Worm (Caenorhabditis elegans): Measurements from ENCODE around the gene F23B12.7.

The F23B12.7 gene

ce11 chrV:14426013-14426412 lies 23.5 kb upstream of the F23B12.7 start (continued):
- TF ChIP-seq snpc-3.4 (tag; optimal IDR thresholded peaks at IDR 0.05), result no peak
- no peak for TF ChIP-seq T26A5.8 (tag; optimal IDR thresholded peaks at IDR 0.05)
- no peak for TF ChIP-seq attf-6 (GFP tag; IDR thresholded peaks at IDR 0.05)
- no peak for TF ChIP-seq gei-17 (GFP tag; optimal IDR thresholded peaks at IDR 0.05)

DNA sequence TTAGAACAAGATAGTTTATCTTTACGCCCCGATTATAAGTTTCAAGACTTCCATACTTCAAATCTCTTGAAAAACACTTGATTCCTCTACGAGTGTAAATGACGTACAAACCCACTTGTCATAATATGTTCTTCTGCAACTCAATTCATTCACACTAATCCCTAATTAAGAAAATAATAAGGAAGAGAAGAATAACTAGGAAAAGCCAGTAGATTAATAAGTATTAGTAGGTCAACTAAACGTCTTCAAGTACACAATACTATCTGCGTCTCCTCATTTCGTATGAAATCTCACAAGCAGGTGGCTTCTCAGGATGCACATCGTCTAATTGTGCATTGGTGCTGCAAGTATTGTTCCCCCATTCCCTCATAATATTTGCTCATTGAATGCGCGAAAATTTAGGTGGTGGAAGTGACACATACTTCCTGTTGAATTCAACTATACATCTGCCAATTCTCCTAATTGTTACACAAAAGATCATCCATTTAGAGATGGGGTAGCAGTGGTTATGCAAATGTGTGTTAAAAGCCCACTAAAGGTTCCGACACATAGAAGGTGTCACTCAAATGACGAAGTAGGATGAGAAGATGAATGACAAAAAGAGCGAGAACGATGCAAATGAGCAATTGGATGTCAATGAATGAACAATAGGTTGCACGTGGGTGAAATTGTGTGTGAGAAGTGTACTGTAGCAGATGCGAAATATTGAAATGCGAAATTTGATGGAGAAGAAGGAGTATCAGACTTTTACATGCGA lies 22.2 kb upstream of the F23B12.7 start:
- no peak for TF ChIP-seq unc-62 (GFP tag; optimal IDR thresholded peaks at IDR 0.05)
- TF ChIP-seq rpc-1 (optimal IDR thresholded peaks at IDR 0.05), result no peak
- no peak for TF ChIP-seq rpc-1 (tag; optimal IDR thresholded peaks at IDR 0.05)
- no peak for TF ChIP-seq ztf-26 (tag; optimal IDR thresholded peaks at IDR 0.05)
- TF ChIP-seq hlh-26 (GFP tag; conservative IDR thresholded peaks at IDR 0.05), result no peak
- no peak for TF ChIP-seq Y95B8A.8 (GFP tag; IDR thresholded peaks at IDR 0.05)
- no peak for TF ChIP-seq egl-18 (GFP tag; IDR thresholded peaks at IDR 0.05)
- no peak for TF ChIP-seq cebp-2 (GFP tag; IDR thresholded peaks at IDR 0.05)
- TF ChIP-seq chd-7 (tag; optimal IDR thresholded peaks at IDR 0.05), result no peak
- TF ChIP-seq lin-40 (tag; optimal IDR thresholded peaks at IDR 0.05), result no peak
- TF ChIP-seq athp-1 (tag; optimal IDR thresholded peaks at IDR 0.05), result no peak
- TF ChIP-seq hrde-1 (tag; optimal IDR thresholded peaks at IDR 0.05; ENCODE audit: borderline replicate concordance), result no peak
- TF ChIP-seq unc-130 (GFP tag; optimal IDR thresholded peaks at IDR 0.05), result no peak
- no peak for TF ChIP-seq B0336.3 (GFP tag; IDR thresholded peaks at IDR 0.05)
- no peak for TF ChIP-seq ztf-3 (GFP tag; optimal IDR thresholded peaks at IDR 0.05)

ce11 chrV:14428865-14429264 lies 20.6 kb upstream of the F23B12.7 start, which contains the start of gene F23B12.1:
Gene F23B12.1 (plus strand): TSS chrV:14429165.
- no peak for TF ChIP-seq mcd-1 (GFP tag; IDR thresholded peaks at IDR 0.05)
- TF ChIP-seq B0019.2 (GFP tag; conservative IDR thresholded peaks at IDR 0.05), result no peak
- no peak for TF ChIP-seq nfyb-1 (GFP tag; IDR thresholded peaks at IDR 0.05)
- no peak for TF ChIP-seq zfh-2 (GFP tag; conservative IDR thresholded peaks at IDR 0.05)

DNA sequence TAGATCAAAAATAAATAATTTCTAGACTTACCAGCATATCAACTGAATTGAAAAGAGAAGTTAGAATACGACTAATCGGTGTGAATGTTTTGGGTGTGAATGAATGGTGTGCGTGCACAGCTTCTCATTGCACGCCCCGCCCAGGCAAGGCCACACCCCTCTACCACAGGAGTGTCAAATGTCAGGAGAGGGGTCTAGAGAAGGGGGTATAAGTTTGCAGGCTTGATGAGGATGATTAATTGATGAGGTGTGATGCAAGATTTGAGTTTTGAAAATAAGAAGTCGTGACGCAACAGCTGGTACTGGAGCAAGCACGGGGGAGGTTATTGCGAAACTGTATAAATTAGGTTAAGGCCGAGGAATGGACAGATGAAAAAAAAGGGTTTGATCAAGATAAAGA lies 17.2 kb upstream of the F23B12.7 start, which contains the start of gene egl-1:
TSS of gene egl-1 (minus strand) at position 101 of the 400 bp plus-strand sequence.
- TF ChIP-seq ceh-91 (GFP tag; IDR thresholded peaks at IDR 0.05) (no peak), aptf-3 (GFP tag; IDR thresholded peaks at IDR 0.05) (0 out of 2 replicates have a peak, but pooled peaks have one; percentile 35), dpff-1 (tag; optimal IDR thresholded peaks at IDR 0.05) (no peak)

DNA sequence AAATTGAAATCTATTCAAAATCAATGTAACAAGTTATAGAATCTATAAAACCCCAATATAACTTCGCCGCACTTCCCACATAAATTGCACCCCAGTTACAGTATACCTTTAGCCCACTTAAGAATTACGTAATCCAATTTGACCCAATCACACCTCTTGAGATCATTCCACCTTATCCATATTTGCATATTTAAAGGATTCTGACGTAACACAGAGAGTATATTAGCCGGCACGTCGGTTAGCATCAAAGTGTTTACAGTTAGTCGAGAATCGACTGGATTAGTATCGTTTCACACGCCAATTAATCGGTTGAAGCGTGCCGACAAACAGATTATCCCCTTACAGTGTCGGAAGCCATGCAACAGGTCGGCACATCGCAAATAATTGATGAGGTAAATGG lies 15.9 kb upstream of the F23B12.7 start:
- no peak for TF ChIP-seq dox-1 (GFP tag; IDR thresholded peaks at IDR 0.05)
- no peak for TF ChIP-seq ceh-27 (GFP tag; optimal IDR thresholded peaks at IDR 0.05)
- no peak for TF ChIP-seq F23B12.7 (tag; optimal IDR thresholded peaks at IDR 0.05; ENCODE audit: insufficient read depth)
- TF ChIP-seq nhr-80 (tag; optimal IDR thresholded peaks at IDR 0.05), result no peak
- no peak for TF ChIP-seq madf-10 (tag; optimal IDR thresholded peaks at IDR 0.05)
- TF ChIP-seq lin-35 (GFP tag; optimal IDR thresholded peaks at IDR 0.05), result no peak
- TF ChIP-seq lin-26 (GFP tag; IDR thresholded peaks at IDR 0.05), result no peak
- no peak for TF ChIP-seq Y53F4B.3 (GFP tag; IDR thresholded peaks at IDR 0.05)
- no peak for TF ChIP-seq him-1 (tag; optimal IDR thresholded peaks at IDR 0.05)

Measured in whole organism, young adult.